Worm (Caenorhabditis elegans): ENCODE measurements around the gene C17C3.3.

- no peak for TF ChIP-seq ZK546.5 (tag; optimal IDR thresholded peaks at IDR 0.05)
- no peak for TF ChIP-seq egl-5 (tag; optimal IDR thresholded peaks at IDR 0.05)
- no peak for TF ChIP-seq mdl-1 (tag; optimal IDR thresholded peaks at IDR 0.05)
- TF ChIP-seq egl-27 (tag; optimal IDR thresholded peaks at IDR 0.05), result no peak
- no peak for TF ChIP-seq jun-1 (tag; optimal IDR thresholded peaks at IDR 0.05)
- no peak for TF ChIP-seq elt-1 (tag; optimal IDR thresholded peaks at IDR 0.05)
- TF ChIP-seq aly-2 (tag; optimal IDR thresholded peaks at IDR 0.05), result no peak
Observed at ce11 chrII:5579236-5579635, 17.7 kb downstream of the C17C3.3 start.

Data from whole organism, L3 larva.